Worm (Caenorhabditis elegans): ENCODE results near the gene ceh-41.
A peak's percentile ranks its signal among the peaks of the same experiment; 100 is the strongest.

The ceh-41 gene

DNA sequence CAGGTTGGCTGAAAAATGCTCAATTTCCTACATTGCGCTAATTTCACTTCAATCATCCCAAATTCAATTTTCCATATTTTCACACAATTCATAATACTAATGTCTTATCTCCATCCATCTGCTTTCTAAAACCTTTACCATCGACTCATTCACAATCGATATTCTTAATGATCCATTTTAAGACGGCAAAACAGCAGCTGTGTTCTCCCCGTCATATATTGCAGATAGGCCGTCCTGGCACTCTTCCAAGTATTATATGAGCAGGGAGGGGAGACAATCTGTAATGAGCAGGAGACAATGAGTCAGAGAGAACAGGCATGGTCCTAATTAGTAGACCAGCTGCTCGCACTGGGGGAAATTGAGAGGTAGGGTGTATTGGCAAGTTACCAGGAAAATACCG lies 9.3 kb upstream of the ceh-41 start:
- TF ChIP-seq aly-2 (tag; optimal IDR thresholded peaks at IDR 0.05) (no peak), unc-39 (tag; optimal IDR thresholded peaks at IDR 0.05) (no peak), nhr-12 (tag; optimal IDR thresholded peaks at IDR 0.05) (no peak), sem-4 (tag; optimal IDR thresholded peaks at IDR 0.05) (no peak), fos-1 (tag; optimal IDR thresholded peaks at IDR 0.05) (no peak), nhr-21 (tag; optimal IDR thresholded peaks at IDR 0.05) (no peak), lin-39 (tag; optimal IDR thresholded peaks at IDR 0.05) (no peak), ZK546.5 (tag; optimal IDR thresholded peaks at IDR 0.05) (no peak), blmp-1 (tag; optimal IDR thresholded peaks at IDR 0.05; ENCODE audit: insufficient read depth) (no peak), unc-62 (GFP tag; optimal IDR thresholded peaks at IDR 0.05) (no peak), nhr-23 (tag; optimal IDR thresholded peaks at IDR 0.05) (no peak), ama-1 (optimal IDR thresholded peaks at IDR 0.05) (no peak), R02D3.7 (tag; optimal IDR thresholded peaks at IDR 0.05) (no peak), F13H6.1 (tag; optimal IDR thresholded peaks at IDR 0.05) (no peak), lsy-2 (tag; optimal IDR thresholded peaks at IDR 0.05) (no peak), alr-1 (tag; optimal IDR thresholded peaks at IDR 0.05) (no peak), Y55F3AM.14 (GFP tag; optimal IDR thresholded peaks at IDR 0.05) (no peak), mdl-1 (tag; optimal IDR thresholded peaks at IDR 0.05) (no peak), mbf-1 (tag; optimal IDR thresholded peaks at IDR 0.05) (no peak), peb-1 (tag; optimal IDR thresholded peaks at IDR 0.05) (no peak)

DNA sequence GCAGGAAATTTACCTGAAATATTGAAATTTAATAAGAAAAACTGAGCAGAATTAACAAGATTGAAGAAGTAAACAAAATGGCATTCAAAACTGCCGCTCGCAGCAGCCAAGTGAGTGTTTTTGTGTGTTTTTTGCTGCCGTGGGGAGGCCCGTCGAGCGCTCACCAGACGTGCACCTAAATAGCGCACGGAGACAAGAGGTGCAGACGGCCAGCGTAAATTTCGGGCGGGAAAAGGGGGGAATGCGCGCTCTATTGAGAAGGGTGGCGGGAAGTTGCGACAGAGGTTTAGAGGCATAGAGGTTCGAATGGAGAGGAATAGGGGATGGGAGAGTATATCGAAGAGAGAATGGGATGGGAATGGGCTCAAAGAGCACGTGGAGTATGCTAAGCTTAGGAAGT lies 7.7 kb upstream of the ceh-41 start, which contains the start of gene ceh-39:
Gene ceh-39 (minus strand): TSS at position 13 of the 400 bp plus-strand sequence.
- TF ChIP-seq sem-4 (tag; optimal IDR thresholded peaks at IDR 0.05) (no peak), F13H6.1 (tag; optimal IDR thresholded peaks at IDR 0.05) (peak; percentile 19), alr-1 (tag; optimal IDR thresholded peaks at IDR 0.05) (no peak), nhr-77 (tag; optimal IDR thresholded peaks at IDR 0.05) (no peak), lin-11 (tag; optimal IDR thresholded peaks at IDR 0.05) (peak; percentile 39), zag-1 (tag; optimal IDR thresholded peaks at IDR 0.05) (peak; percentile 29), unc-55 (GFP tag; optimal IDR thresholded peaks at IDR 0.05) (peak; percentile 83), ceh-82 (tag; optimal IDR thresholded peaks at IDR 0.05) (peak; percentile 31), ztf-11 (tag; optimal IDR thresholded peaks at IDR 0.05) (no peak), nhr-12 (tag; optimal IDR thresholded peaks at IDR 0.05) (no peak), gmeb-1 (tag; optimal IDR thresholded peaks at IDR 0.05) (peak; percentile 45), egl-27 (tag; optimal IDR thresholded peaks at IDR 0.05) (peak; percentile 9), nhr-129 (tag; optimal IDR thresholded peaks at IDR 0.05) (peak; percentile 71), lsy-2 (tag; optimal IDR thresholded peaks at IDR 0.05) (peak; percentile 48 to 57), snpc-4 (tag; optimal IDR thresholded peaks at IDR 0.05) (peak; percentile 27), fos-1 (tag; optimal IDR thresholded peaks at IDR 0.05) (no peak), C34F6.9 (tag; optimal IDR thresholded peaks at IDR 0.05) (peak; percentile 75), crh-2 (tag; optimal IDR thresholded peaks at IDR 0.05) (peak; percentile 44)

DNA sequence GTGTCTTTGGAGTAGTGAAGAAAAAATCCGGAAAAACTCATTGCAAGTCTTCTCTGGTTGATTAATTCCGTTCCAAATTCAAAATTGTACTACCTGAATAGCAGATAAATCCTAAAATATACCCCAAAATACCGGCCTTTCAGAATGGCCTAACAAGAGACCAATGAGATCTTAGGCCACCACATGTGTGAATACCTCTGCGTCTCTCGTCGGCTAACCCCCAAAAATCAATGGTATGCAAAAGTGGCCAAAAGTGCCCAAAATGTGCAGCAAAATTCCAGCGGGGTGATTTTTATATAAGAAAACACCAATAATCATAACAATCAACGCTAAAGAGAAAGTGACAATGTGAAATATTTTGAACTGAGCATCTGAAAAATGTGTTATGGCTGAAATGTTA lies 5.1 kb upstream of the ceh-41 start, which contains the start of gene T26C11.9:
Gene T26C11.9 (minus strand): TSS at position 254 of the 400 bp plus-strand sequence.
- TF ChIP-seq nhr-21 (tag; optimal IDR thresholded peaks at IDR 0.05) (no peak), crh-2 (tag; optimal IDR thresholded peaks at IDR 0.05) (peak; percentile 25), snpc-4 (tag; optimal IDR thresholded peaks at IDR 0.05) (no peak), elt-1 (tag; optimal IDR thresholded peaks at IDR 0.05) (no peak), nhr-23 (tag; optimal IDR thresholded peaks at IDR 0.05) (no peak), fos-1 (tag; optimal IDR thresholded peaks at IDR 0.05) (no peak), C34F6.9 (tag; optimal IDR thresholded peaks at IDR 0.05) (peak; percentile 56), ztf-11 (tag; optimal IDR thresholded peaks at IDR 0.05) (no peak), ZK546.5 (tag; optimal IDR thresholded peaks at IDR 0.05) (no peak), skn-1 (tag; optimal IDR thresholded peaks at IDR 0.05) (no peak), elt-3 (tag; optimal IDR thresholded peaks at IDR 0.05) (no peak), mab-5 (tag; optimal IDR thresholded peaks at IDR 0.05) (no peak), egl-27 (tag; optimal IDR thresholded peaks at IDR 0.05) (no peak), ceh-16 (tag; optimal IDR thresholded peaks at IDR 0.05) (no peak), zag-1 (tag; optimal IDR thresholded peaks at IDR 0.05) (no peak), gmeb-1 (tag; optimal IDR thresholded peaks at IDR 0.05) (peak; percentile 26), Y55F3AM.14 (GFP tag; optimal IDR thresholded peaks at IDR 0.05) (no peak), ztf-4 (tag; optimal IDR thresholded peaks at IDR 0.05) (no peak), nhr-129 (tag; optimal IDR thresholded peaks at IDR 0.05) (peak; percentile 37), nhr-6 (tag; optimal IDR thresholded peaks at IDR 0.05) (no peak), peb-1 (tag; optimal IDR thresholded peaks at IDR 0.05) (no peak), mbf-1 (tag; optimal IDR thresholded peaks at IDR 0.05) (no peak), blmp-1 (tag; optimal IDR thresholded peaks at IDR 0.05; ENCODE audit: insufficient read depth) (peak; percentile 22), unc-55 (GFP tag; optimal IDR thresholded peaks at IDR 0.05) (peak; percentile 61), nhr-12 (tag; optimal IDR thresholded peaks at IDR 0.05) (no peak), nhr-237 (tag; optimal IDR thresholded peaks at IDR 0.05) (no peak), lin-13 (GFP tag; optimal IDR thresholded peaks at IDR 0.05) (no peak), nhr-11 (tag; optimal IDR thresholded peaks at IDR 0.05) (no peak), ztf-1 (GFP tag; conservative IDR thresholded peaks at IDR 0.05) (no peak), alr-1 (tag; optimal IDR thresholded peaks at IDR 0.05) (no peak), sem-4 (tag; optimal IDR thresholded peaks at IDR 0.05) (no peak), R02D3.7 (tag; optimal IDR thresholded peaks at IDR 0.05) (no peak), sma-3 (GFP tag; optimal IDR thresholded peaks at IDR 0.05) (no peak), F13H6.1 (tag; optimal IDR thresholded peaks at IDR 0.05) (no peak), nhr-25 (tag; optimal IDR thresholded peaks at IDR 0.05) (no peak), ceh-82 (tag; optimal IDR thresholded peaks at IDR 0.05) (no peak), lin-11 (tag; optimal IDR thresholded peaks at IDR 0.05) (no peak), sma-9 (GFP tag; optimal IDR thresholded peaks at IDR 0.05) (no peak), sma-9 (tag; optimal IDR thresholded peaks at IDR 0.05) (no peak), lsy-2 (tag; optimal IDR thresholded peaks at IDR 0.05) (peak in 1 of 2 experiments; percentile 46)

All from whole organism, L2 larva.